Fruit fly (Drosophila melanogaster): Measurements from ENCODE around the gene CG9231.
A peak's percentile ranks its signal among the peaks of the same experiment; 100 is the strongest.

Gene CG9231

dm6 chr3L:19612172-19612571 lies 26.4 kb upstream of the CG9231 start, which contains the start of the genes Lon and PIG-F (continued):
- peak; percentile 55 for TF ChIP-seq Dp (GFP tag; optimal IDR thresholded peaks at IDR 0.05)
- peak; percentile 98 for TF ChIP-seq CG12155 (GFP tag; optimal IDR thresholded peaks at IDR 0.05)
- peak; percentile 99 for TF ChIP-seq dysf (GFP tag; IDR thresholded peaks at IDR 0.05)
- TF ChIP-seq CG13296 (GFP tag; optimal IDR thresholded peaks at IDR 0.05), result peak; percentile 99
- TF ChIP-seq ken (GFP tag; IDR thresholded peaks at IDR 0.05), result peak; percentile 98
- TF ChIP-seq CG32767 (GFP tag; IDR thresholded peaks at IDR 0.05), result peak; percentile 99
- TF ChIP-seq Dfd (GFP tag; optimal IDR thresholded peaks at IDR 0.05), result peak in 1 of 2 experiments; percentile 85
- TF ChIP-seq ewg (GFP tag; optimal IDR thresholded peaks at IDR 0.05), result peak; percentile 98
- peak; percentile 88 for TF ChIP-seq Adf1 (GFP tag; IDR thresholded peaks at IDR 0.05)
- TF ChIP-seq vvl (GFP tag; IDR thresholded peaks at IDR 0.05), result peak; percentile 99
- peak; percentile 97 for TF ChIP-seq CG4730 (GFP tag; IDR thresholded peaks at IDR 0.05)
- peak; percentile 43 for TF ChIP-seq hkb (optimal IDR thresholded peaks at IDR 0.05)
- peak; percentile 98 for TF ChIP-seq hkb (GFP tag; IDR thresholded peaks at IDR 0.05)

- TF ChIP-seq Optix (GFP tag; IDR thresholded peaks at IDR 0.05), result no peak
- no peak for TF ChIP-seq ap (GFP tag; IDR thresholded peaks at IDR 0.05)
- TF ChIP-seq Side (GFP tag; optimal IDR thresholded peaks at IDR 0.05), result no peak
- no peak for TF ChIP-seq bcd (GFP tag; optimal IDR thresholded peaks at IDR 0.05)
- no peak for TF ChIP-seq CG3726 (GFP tag; IDR thresholded peaks at IDR 0.05)
- peak; percentile 6 for TF ChIP-seq CG34376 (GFP tag; optimal IDR thresholded peaks at IDR 0.05)
- no peak for TF ChIP-seq CG10274 (GFP tag; optimal IDR thresholded peaks at IDR 0.05)
- TF ChIP-seq CG16815 (GFP tag; optimal IDR thresholded peaks at IDR 0.05), result no peak
- peak; percentile 47 for TF ChIP-seq sens (GFP tag)
- peak; percentile 49 for TF ChIP-seq Med (GFP tag)
- 0 out of 3 replicates have a peak, but pooled peaks have one; percentile 51 for TF ChIP-seq CG2199 (GFP tag; IDR thresholded peaks at IDR 0.05)
- no peak for TF ChIP-seq tup (GFP tag; optimal IDR thresholded peaks at IDR 0.05)
- peak; percentile 98 for TF ChIP-seq CG11504 (tag; optimal IDR thresholded peaks at IDR 0.05)
- no peak for TF ChIP-seq da (GFP tag; optimal IDR thresholded peaks at IDR 0.05)
- TF ChIP-seq Pdp1 (GFP tag; optimal IDR thresholded peaks at IDR 0.05), result peak in 1 of 2 experiments; percentile 95
- no peak for TF ChIP-seq Lhr (GFP tag; optimal IDR thresholded peaks at IDR 0.05)
- no peak for TF ChIP-seq CG7786 (GFP tag; optimal IDR thresholded peaks at IDR 0.05)
Observed at dm6 chr3L:19605974-19606497, 20.2 kb upstream of the CG9231 start, which contains the start of the genes lush and CG9372. Gene lush, minus strand, starts transcription at chr3L:19606090. Gene CG9372, plus strand, starts transcription at chr3L:19606208.

dm6 chr3L:19601413-19601812 lies 15.6 kb upstream of the CG9231 start, which contains the start of gene CG9368:
Gene CG9368, plus strand, starts transcription at chr3L:19601633.
- TF ChIP-seq H2.0 (GFP tag; IDR thresholded peaks at IDR 0.05), result no peak
- no peak for TF ChIP-seq CG2712 (tag; optimal IDR thresholded peaks at IDR 0.05)
- peak; percentile 83 for TF ChIP-seq MBD-R2 (GFP tag; IDR thresholded peaks at IDR 0.05)
- no peak for TF ChIP-seq Atf3 (GFP tag; optimal IDR thresholded peaks at IDR 0.05)
- TF ChIP-seq ssp (GFP tag; IDR thresholded peaks at IDR 0.05), result no peak
- no peak for TF ChIP-seq CG18619 (GFP tag; optimal IDR thresholded peaks at IDR 0.05)
- no peak for TF ChIP-seq br (optimal IDR thresholded peaks at IDR 0.05)
- peak; percentile 17 for TF ChIP-seq CG11504 (tag; optimal IDR thresholded peaks at IDR 0.05)
- no peak for TF ChIP-seq CG9932 (GFP tag; IDR thresholded peaks at IDR 0.05)
- no peak for TF ChIP-seq CG8478 (optimal IDR thresholded peaks at IDR 0.05)
- TF ChIP-seq ewg (GFP tag; optimal IDR thresholded peaks at IDR 0.05), result peak; percentile 96
- no peak for TF ChIP-seq CG6175 (GFP tag; IDR thresholded peaks at IDR 0.05)
- no peak for TF ChIP-seq Taf1 (GFP tag; IDR thresholded peaks at IDR 0.05)
- TF ChIP-seq onecut (GFP tag; IDR thresholded peaks at IDR 0.05), result peak; percentile 100
- TF ChIP-seq btn (GFP tag; optimal IDR thresholded peaks at IDR 0.05), result no peak
- no peak for TF ChIP-seq Dek (tag; optimal IDR thresholded peaks at IDR 0.05)
- no peak for TF ChIP-seq Fer2 (tag; optimal IDR thresholded peaks at IDR 0.05)
- TF ChIP-seq CG10267 (tag; optimal IDR thresholded peaks at IDR 0.05), result no peak
- no peak for TF ChIP-seq crol (GFP tag; IDR thresholded peaks at IDR 0.05)
- TF ChIP-seq pho (GFP tag; optimal IDR thresholded peaks at IDR 0.05), result no peak
- TF ChIP-seq Dll (GFP tag; IDR thresholded peaks at IDR 0.05; ENCODE audit: partially characterized antibody), result no peak
- TF ChIP-seq YL-1 (GFP tag; optimal IDR thresholded peaks at IDR 0.05), result peak; percentile 10
- TF ChIP-seq bsh (GFP tag; optimal IDR thresholded peaks at IDR 0.05), result no peak

Measured in whole organism, embryonic.